Fruit fly (Drosophila melanogaster): ENCODE data around the gene wupA.

Gene wupA

DNA sequence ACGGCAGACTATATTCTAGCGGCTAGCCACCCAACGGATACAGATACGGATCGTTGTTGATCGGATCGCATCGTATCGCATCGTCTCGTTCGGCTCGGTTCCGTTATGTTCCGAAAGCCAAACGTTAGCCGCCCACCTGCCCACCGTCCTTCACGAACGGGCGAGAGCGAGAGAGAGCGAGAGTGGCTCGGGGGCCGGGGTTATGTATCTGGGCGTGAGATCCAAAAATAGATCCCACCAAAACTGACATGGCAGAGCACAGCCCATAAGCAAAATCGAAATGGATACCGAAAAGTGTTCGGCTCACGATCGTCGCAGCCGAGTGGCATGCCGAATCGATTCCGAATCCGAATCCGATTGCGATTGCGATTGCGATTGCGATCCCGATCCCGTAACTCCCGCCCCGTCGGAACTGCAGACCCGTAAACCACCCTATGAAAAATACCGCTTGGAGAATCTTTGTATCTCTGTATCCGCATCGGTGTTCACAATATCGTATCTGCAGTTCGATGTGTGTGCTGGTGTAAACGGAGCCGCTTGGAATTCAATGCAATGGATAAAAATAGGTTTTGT lies at the start of gene wupA:
TSS of gene wupA (minus strand) at position 112 of the 573 bp plus-strand sequence.
- TF ChIP-seq CG17806 (tag; optimal IDR thresholded peaks at IDR 0.05) (no peak), CG14655 (GFP tag; optimal IDR thresholded peaks at IDR 0.05) (no peak), CG9948 (tag; optimal IDR thresholded peaks at IDR 0.05) (no peak), Pif1A (GFP tag; optimal IDR thresholded peaks at IDR 0.05) (no peak), CG4496 (GFP tag; IDR thresholded peaks at IDR 0.05) (no peak), gl (tag; optimal IDR thresholded peaks at IDR 0.05) (no peak), Snoo (tag; optimal IDR thresholded peaks at IDR 0.05) (no peak)

DNA sequence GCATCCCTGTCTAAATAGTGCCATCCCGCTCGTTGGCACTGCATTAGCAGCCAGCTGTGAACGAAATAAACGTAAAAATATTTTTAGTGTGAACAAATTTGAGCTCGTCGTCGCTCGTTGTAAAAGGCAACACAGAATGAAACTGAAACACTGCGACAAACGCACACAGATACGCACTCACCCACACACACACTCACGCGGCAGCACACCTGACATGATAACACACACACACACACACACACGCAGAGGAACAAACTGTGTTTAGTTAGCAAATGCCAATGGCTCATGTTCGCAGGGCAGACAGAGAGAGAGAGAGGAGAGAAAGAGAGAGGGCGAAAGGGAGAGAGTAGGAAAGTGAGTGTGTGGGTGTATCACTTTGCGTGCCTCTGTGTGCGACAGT lies 42.2 kb upstream of the wupA start:
- TF ChIP-seq EcR (GFP tag; optimal IDR thresholded peaks at IDR 0.05), result no peak
- no peak for TF ChIP-seq CG10348 (GFP tag; IDR thresholded peaks at IDR 0.05)
- TF ChIP-seq rn (GFP tag; IDR thresholded peaks at IDR 0.05), result no peak
- TF ChIP-seq D1 (tag; optimal IDR thresholded peaks at IDR 0.05), result no peak
- TF ChIP-seq Pif1A (GFP tag; optimal IDR thresholded peaks at IDR 0.05), result no peak
- TF ChIP-seq CG4496 (GFP tag; IDR thresholded peaks at IDR 0.05), result no peak

DNA sequence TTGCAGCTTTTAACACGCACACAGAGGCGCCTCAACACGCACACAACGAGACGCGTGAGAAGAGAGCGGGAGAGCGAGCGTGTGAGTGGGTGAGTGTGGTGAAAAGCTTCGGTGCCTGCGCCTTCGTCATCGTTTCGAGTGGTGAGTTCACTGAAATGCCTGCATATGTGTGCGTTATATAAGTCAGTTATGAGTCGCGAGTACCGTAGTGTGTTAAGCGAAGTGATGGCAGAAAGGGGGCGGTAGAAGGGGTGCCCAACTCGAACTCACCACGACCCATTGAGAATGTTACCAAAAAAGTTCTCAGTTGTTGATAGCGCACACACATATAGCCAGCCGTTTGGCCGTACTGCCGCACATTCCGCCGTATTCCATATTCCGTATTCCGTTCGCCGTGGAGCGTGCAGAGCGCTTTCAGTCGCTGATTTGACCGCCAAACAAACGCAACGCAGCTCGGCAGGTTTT lies 38.3 kb upstream of the wupA start, which contains the start of gene Frq1:
TSS of gene Frq1 (plus strand) at position 415 of the 465 bp plus-strand sequence.
- no peak for TF ChIP-seq gl (tag; optimal IDR thresholded peaks at IDR 0.05)
- no peak for TF ChIP-seq CG15710 (tag; optimal IDR thresholded peaks at IDR 0.05)
- no peak for TF ChIP-seq CG4496 (GFP tag; IDR thresholded peaks at IDR 0.05)
- TF ChIP-seq CG14655 (GFP tag; optimal IDR thresholded peaks at IDR 0.05), result no peak
- TF ChIP-seq Ets98B (GFP tag; IDR thresholded peaks at IDR 0.05), result no peak
- TF ChIP-seq Snoo (tag; optimal IDR thresholded peaks at IDR 0.05), result no peak
- no peak for TF ChIP-seq CG12605 (GFP tag; IDR thresholded peaks at IDR 0.05)
- no peak for TF ChIP-seq EcR (GFP tag; optimal IDR thresholded peaks at IDR 0.05)
- no peak for TF ChIP-seq CG32121 (GFP tag; IDR thresholded peaks at IDR 0.05)
- no peak for TF ChIP-seq rn (GFP tag; IDR thresholded peaks at IDR 0.05)
- TF ChIP-seq CG8159 (tag; optimal IDR thresholded peaks at IDR 0.05), result no peak
- TF ChIP-seq CG17806 (tag; optimal IDR thresholded peaks at IDR 0.05), result no peak
- no peak for TF ChIP-seq CG10348 (GFP tag; IDR thresholded peaks at IDR 0.05)
- no peak for TF ChIP-seq fd96Ca (GFP tag; IDR thresholded peaks at IDR 0.05)
- no peak for TF ChIP-seq D1 (tag; optimal IDR thresholded peaks at IDR 0.05)
- no peak for TF ChIP-seq CG34367 (tag; optimal IDR thresholded peaks at IDR 0.05)
- no peak for TF ChIP-seq Pif1B (GFP tag; optimal IDR thresholded peaks at IDR 0.05)
- TF ChIP-seq CG8301 (tag; optimal IDR thresholded peaks at IDR 0.05), result no peak
- TF ChIP-seq CG9948 (tag; optimal IDR thresholded peaks at IDR 0.05), result no peak

DNA sequence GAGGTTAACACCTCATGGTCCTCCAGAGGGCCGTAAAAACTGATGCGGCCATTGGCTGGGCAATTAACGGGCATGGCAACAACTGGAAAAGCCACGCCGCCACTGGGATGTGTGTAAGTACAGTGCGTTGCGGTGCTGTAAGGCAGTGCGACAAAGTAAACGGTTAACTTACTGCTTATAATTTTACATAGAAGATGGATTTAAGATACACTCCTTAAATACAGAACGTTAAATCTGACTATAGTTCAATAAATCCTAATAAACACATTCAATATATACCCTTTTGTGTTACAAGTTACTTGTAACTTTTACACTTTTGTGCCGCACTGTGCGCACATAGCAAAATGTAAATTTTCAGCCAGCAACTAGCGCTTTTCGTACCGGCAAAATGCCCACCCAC lies 36.3 kb upstream of the wupA start:
- TF ChIP-seq CG12605 (GFP tag; IDR thresholded peaks at IDR 0.05), result no peak
- TF ChIP-seq Pif1A (GFP tag; optimal IDR thresholded peaks at IDR 0.05), result no peak
- no peak for TF ChIP-seq Ets98B (GFP tag; IDR thresholded peaks at IDR 0.05)
- TF ChIP-seq CG8159 (tag; optimal IDR thresholded peaks at IDR 0.05), result no peak
- TF ChIP-seq Pif1B (GFP tag; optimal IDR thresholded peaks at IDR 0.05), result no peak
- TF ChIP-seq Snoo (tag; optimal IDR thresholded peaks at IDR 0.05), result no peak
- no peak for TF ChIP-seq D1 (tag; optimal IDR thresholded peaks at IDR 0.05)
- no peak for TF ChIP-seq CG9948 (tag; optimal IDR thresholded peaks at IDR 0.05)
- TF ChIP-seq CG17806 (tag; optimal IDR thresholded peaks at IDR 0.05), result no peak
- no peak for TF ChIP-seq gl (tag; optimal IDR thresholded peaks at IDR 0.05)
- TF ChIP-seq CG34367 (tag; optimal IDR thresholded peaks at IDR 0.05), result no peak
- no peak for TF ChIP-seq CG32121 (GFP tag; IDR thresholded peaks at IDR 0.05)
- no peak for TF ChIP-seq CG15710 (tag; optimal IDR thresholded peaks at IDR 0.05)
- no peak for TF ChIP-seq rn (GFP tag; IDR thresholded peaks at IDR 0.05)
- no peak for TF ChIP-seq CG14655 (GFP tag; optimal IDR thresholded peaks at IDR 0.05)
- no peak for TF ChIP-seq CG4496 (GFP tag; IDR thresholded peaks at IDR 0.05)

DNA sequence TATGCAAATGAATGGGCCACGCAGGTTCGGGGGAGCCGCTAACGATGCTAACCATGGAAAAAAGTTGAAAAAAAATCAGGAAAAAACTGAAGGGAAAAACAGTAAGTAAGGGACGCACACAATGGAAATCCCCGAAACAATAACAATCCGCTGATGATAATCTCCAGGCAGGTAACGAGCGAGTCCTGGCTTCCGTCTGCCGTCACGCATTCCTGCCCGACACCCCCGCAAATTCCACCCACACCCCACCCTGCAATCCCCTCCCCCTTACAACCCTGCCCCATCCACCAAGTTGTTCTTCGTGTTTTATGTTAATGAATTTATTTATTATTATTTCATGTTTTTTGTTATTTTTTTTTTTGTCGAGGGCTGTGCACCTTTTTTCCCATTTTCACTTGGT lies 34.6 kb upstream of the wupA start:
- TF ChIP-seq gl (tag; optimal IDR thresholded peaks at IDR 0.05), result no peak
- no peak for TF ChIP-seq CG10348 (GFP tag; IDR thresholded peaks at IDR 0.05)
- TF ChIP-seq fd96Ca (GFP tag; IDR thresholded peaks at IDR 0.05), result no peak
- TF ChIP-seq rn (GFP tag; IDR thresholded peaks at IDR 0.05), result no peak
- no peak for TF ChIP-seq Pif1A (GFP tag; optimal IDR thresholded peaks at IDR 0.05)
- TF ChIP-seq EcR (GFP tag; optimal IDR thresholded peaks at IDR 0.05), result no peak
- no peak for TF ChIP-seq CG8301 (tag; optimal IDR thresholded peaks at IDR 0.05)
- TF ChIP-seq CG15710 (tag; optimal IDR thresholded peaks at IDR 0.05), result no peak
- TF ChIP-seq CG34367 (tag; optimal IDR thresholded peaks at IDR 0.05), result no peak
- TF ChIP-seq Pif1B (GFP tag; optimal IDR thresholded peaks at IDR 0.05), result no peak
- no peak for TF ChIP-seq Snoo (tag; optimal IDR thresholded peaks at IDR 0.05)
- TF ChIP-seq CG4496 (GFP tag; IDR thresholded peaks at IDR 0.05), result no peak
- TF ChIP-seq Ets98B (GFP tag; IDR thresholded peaks at IDR 0.05), result no peak

DNA sequence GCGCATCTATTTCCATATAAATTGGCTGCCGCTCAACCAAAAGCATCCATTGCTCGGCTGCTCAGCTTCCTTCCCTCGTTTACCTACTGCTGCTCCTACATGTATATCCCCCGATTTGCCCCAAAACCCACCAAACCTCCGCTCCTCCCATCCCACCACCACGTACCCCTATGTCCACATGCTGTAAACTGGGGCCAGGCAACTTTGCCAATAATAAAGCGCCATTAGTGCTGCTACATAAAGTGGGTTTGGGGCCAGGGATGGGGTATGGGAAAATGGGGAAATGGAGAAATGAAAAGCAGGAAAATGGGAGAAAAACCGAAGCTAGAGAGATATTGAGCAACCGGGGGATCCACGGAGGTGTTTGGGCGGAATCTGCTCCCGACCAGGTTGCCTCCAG lies 32.6 kb upstream of the wupA start:
- TF ChIP-seq CG8159 (tag; optimal IDR thresholded peaks at IDR 0.05), result no peak
- no peak for TF ChIP-seq CG12605 (GFP tag; IDR thresholded peaks at IDR 0.05)
- no peak for TF ChIP-seq CG17806 (tag; optimal IDR thresholded peaks at IDR 0.05)
- TF ChIP-seq rn (GFP tag; IDR thresholded peaks at IDR 0.05), result no peak
- no peak for TF ChIP-seq CG34367 (tag; optimal IDR thresholded peaks at IDR 0.05)
- TF ChIP-seq D1 (tag; optimal IDR thresholded peaks at IDR 0.05), result no peak
- TF ChIP-seq Ets98B (GFP tag; IDR thresholded peaks at IDR 0.05), result no peak
- TF ChIP-seq CG14655 (GFP tag; optimal IDR thresholded peaks at IDR 0.05), result no peak
- TF ChIP-seq Snoo (tag; optimal IDR thresholded peaks at IDR 0.05), result no peak
- TF ChIP-seq CG4496 (GFP tag; IDR thresholded peaks at IDR 0.05), result no peak
- no peak for TF ChIP-seq CG8301 (tag; optimal IDR thresholded peaks at IDR 0.05)
- no peak for TF ChIP-seq CG9948 (tag; optimal IDR thresholded peaks at IDR 0.05)
- TF ChIP-seq CG10348 (GFP tag; IDR thresholded peaks at IDR 0.05), result no peak

Data from whole organism, pupa.